Worm (Caenorhabditis elegans): ENCODE measurements around the gene F54D10.5.

ce11 chrII:3806964-3807363 lies 1.0 kb downstream of the F54D10.5 start, which contains the start of gene F54D10.4:
- no peak for TF ChIP-seq unc-130 (GFP tag; optimal IDR thresholded peaks at IDR 0.05)
- no peak for TF ChIP-seq nhr-10 (tag; optimal IDR thresholded peaks at IDR 0.05)
- no peak for TF ChIP-seq hmg-1.1 (GFP tag; IDR thresholded peaks at IDR 0.05)
- TF ChIP-seq pha-4 (GFP tag; IDR thresholded peaks at IDR 0.05): no peak
- no peak for TF ChIP-seq pha-4 (tag; optimal IDR thresholded peaks at IDR 0.05)
- TF ChIP-seq lim-7 (GFP tag; IDR thresholded peaks at IDR 0.05): no peak
- TF ChIP-seq ZK546.5 (tag; optimal IDR thresholded peaks at IDR 0.05): no peak
- TF ChIP-seq F49E8.2 (tag; optimal IDR thresholded peaks at IDR 0.05; ENCODE audit: borderline replicate concordance): no peak
- no peak for TF ChIP-seq Y105C5A.15 (GFP tag; IDR thresholded peaks at IDR 0.05)
